Worm (Caenorhabditis elegans) whole organism, L1 larva: ENCODE measurements around the gene ins-37.
A peak's percentile ranks its signal among the peaks of the same experiment; 100 is the strongest.

Experiments used
- alr-1 ChIP-seq: fragments of 200-800 bp; sonication (Bioruptor generic); optimal IDR thresholded peaks from 2 replicates; lab custom pipeline; 2018; ENCODE audit warnings: borderline replicate concordance, mild to moderate bottlenecking, missing genetic modification characterization, missing compliant biosample characterization
- aly-2 ChIP-seq: fragments of 150-350 bp; optimal IDR thresholded peaks from 2 replicates; lab custom pipeline; 2014; ENCODE audit warnings: missing biosample characterization, missing genetic modification characterization
- ceh-63 ChIP-seq: fragments of 200-800 bp; sonication (Bioruptor generic); optimal IDR thresholded peaks from 2 replicates; lab custom pipeline; 2018; ENCODE audit warnings: mild to moderate bottlenecking, missing genetic modification characterization, missing compliant biosample characterization
- ceh-8 ChIP-seq: fragments of 200-800 bp; sonication (Bioruptor generic); optimal IDR thresholded peaks from 2 replicates; lab custom pipeline; 2018; ENCODE audit warnings: mild to moderate bottlenecking, missing genetic modification characterization, moderate library complexity, missing compliant biosample characterization
- ceh-88 ChIP-seq: fragments of 200-800 bp; sonication (Bioruptor generic); IDR thresholded peaks from 2 replicates; pipeline ENCODE4 v1.3.6; 2022; ENCODE audit warnings: missing genetic modification characterization, missing compliant biosample characterization
- dsc-1 ChIP-seq: sonication (generic microtip); optimal IDR thresholded peaks from 2 replicates; lab custom pipeline; 2016; ENCODE audit warnings: mild to moderate bottlenecking, missing genetic modification characterization, missing compliant biosample characterization
- efl-1 ChIP-seq, 4 experiments: fragments of 150-350 bp; optimal IDR thresholded peaks in 3 of 4; peaks in 1 of 4; 1 replicate in 1 of 4; 2 replicates in 3 of 4; lab custom pipeline; 2014; ENCODE audit warnings: missing biosample characterization in 2 of 4, missing genetic modification characterization in 2 of 4, missing genetic modification reagents in 2 of 4
- fkh-4 ChIP-seq: sonication (generic microtip); optimal IDR thresholded peaks from 2 replicates; lab custom pipeline; 2016; ENCODE audit warnings: missing compliant biosample characterization, missing genetic modification characterization, borderline replicate concordance
- lin-13 ChIP-seq: fragments of 150-350 bp; optimal IDR thresholded peaks from 2 replicates; lab custom pipeline; 2014; ENCODE audit warnings: missing biosample characterization, missing genetic modification reagents, missing genetic modification characterization
- lin-14 ChIP-seq: fragments of 200-800 bp; sonication (Bioruptor generic); optimal IDR thresholded peaks from 2 replicates; lab custom pipeline; 2018; ENCODE audit warnings: mild to moderate bottlenecking, missing genetic modification characterization, moderate library complexity, missing compliant biosample characterization
- lin-35 ChIP-seq, 2 experiments: fragments of 150-350 bp; optimal IDR thresholded peaks; 2 replicates each; lab custom pipeline; 2014; ENCODE audit warnings: missing biosample characterization in 2 of 2, missing genetic modification characterization in 2 of 2, missing genetic modification reagents in 2 of 2
- lir-3 ChIP-seq: sonication (generic microtip); optimal IDR thresholded peaks from 2 replicates; lab custom pipeline; 2016; ENCODE audit warnings: mild to moderate bottlenecking, missing genetic modification characterization, moderate library complexity, missing compliant biosample characterization; ENCODE audit not compliant: poor library complexity
- lsy-2 ChIP-seq, 2 experiments: fragments of 150-350 bp; optimal IDR thresholded peaks; 2 replicates each; lab custom pipeline; 2014; ENCODE audit warnings: missing biosample characterization in 2 of 2, missing genetic modification characterization in 2 of 2
- nhr-12 ChIP-seq: sonication (generic microtip); optimal IDR thresholded peaks from 2 replicates; lab custom pipeline; 2017; ENCODE audit warnings: missing biosample characterization, missing genetic modification characterization
- nhr-19 ChIP-seq: fragments of 200-800 bp; sonication (Bioruptor generic); conservative IDR thresholded peaks from 2 replicates; pipeline ENCODE4 v1.3.6; 2022; ENCODE audit warnings: missing genetic modification characterization, missing compliant biosample characterization
- nhr-20 ChIP-seq: sonication (generic microtip); optimal IDR thresholded peaks from 2 replicates; lab custom pipeline; 2016; ENCODE audit warnings: mild to moderate bottlenecking, missing genetic modification characterization, missing compliant biosample characterization
- nhr-28 ChIP-seq: fragments of 150-350 bp; optimal IDR thresholded peaks from 2 replicates; lab custom pipeline; 2014; ENCODE audit warnings: missing biosample characterization, missing genetic modification characterization
- nhr-47 ChIP-seq: sonication (generic microtip); optimal IDR thresholded peaks from 2 replicates; lab custom pipeline; 2016; ENCODE audit warnings: mild to moderate bottlenecking, missing genetic modification characterization, moderate library complexity, missing compliant biosample characterization
- nhr-71 ChIP-seq: sonication (generic microtip); optimal IDR thresholded peaks from 2 replicates; lab custom pipeline; 2016; ENCODE audit warnings: mild to moderate bottlenecking, missing genetic modification characterization, moderate library complexity, missing compliant biosample characterization
- nhr-90 ChIP-seq: sonication (generic microtip); optimal IDR thresholded peaks from 2 replicates; lab custom pipeline; 2016; ENCODE audit warnings: mild to moderate bottlenecking, missing genetic modification characterization, missing compliant biosample characterization; ENCODE audit not compliant: poor library complexity
- pag-3 ChIP-seq: sonication (generic microtip); optimal IDR thresholded peaks from 2 replicates; lab custom pipeline; 2017; ENCODE audit warnings: missing genetic modification characterization, mild to moderate bottlenecking, missing compliant biosample characterization, antibody characterized with exemption, borderline replicate concordance; ENCODE audit not compliant: insufficient read depth
- rnt-1 ChIP-seq: sonication (generic microtip); optimal IDR thresholded peaks from 2 replicates; lab custom pipeline; 2016; ENCODE audit warnings: mild to moderate bottlenecking, missing genetic modification characterization, moderate library complexity, missing compliant biosample characterization
- snpc-4 ChIP-seq: fragments of 150-350 bp; optimal IDR thresholded peaks from 2 replicates; lab custom pipeline; 2014; ENCODE audit warnings: missing biosample characterization, missing genetic modification characterization
- snu-23 ChIP-seq: sonication (generic microtip); optimal IDR thresholded peaks from 2 replicates; lab custom pipeline; 2016; ENCODE audit warnings: missing genetic modification characterization, missing compliant biosample characterization
- tlp-1 ChIP-seq: fragments of 150-350 bp; optimal IDR thresholded peaks from 2 replicates; lab custom pipeline; 2014; ENCODE audit warnings: missing biosample characterization, missing genetic modification characterization
- unc-130 ChIP-seq: fragments of 150-350 bp; optimal IDR thresholded peaks from 2 replicates; lab custom pipeline; 2017; ENCODE audit warnings: missing biosample characterization, missing genetic modification characterization, inconsistent platforms
- unc-30 ChIP-seq: sonication (generic microtip); optimal IDR thresholded peaks from 2 replicates; lab custom pipeline; 2017; ENCODE audit warnings: missing biosample characterization, missing genetic modification characterization
- unc-86 ChIP-seq: sonication (generic microtip); optimal IDR thresholded peaks from 2 replicates; lab custom pipeline; 2016; ENCODE audit warnings: missing genetic modification characterization, missing compliant biosample characterization
- zip-4 ChIP-seq: fragments of 200-800 bp; sonication (Bioruptor generic); optimal IDR thresholded peaks from 2 replicates; lab custom pipeline; 2018; ENCODE audit warnings: mild to moderate bottlenecking, missing genetic modification characterization, moderate library complexity, missing compliant biosample characterization

The ins-37 gene

ce11 chrII:13790701-13791100 lies 45.2 kb downstream of the ins-37 start:
- TF ChIP-seq ceh-8: peak; percentile 11

- TF ChIP-seq rnt-1 (peak; percentile 55), lin-14 (GFP tag; lab: Kevin White, UChicago) (peak; percentile 61), nhr-20 (tag; lab: Kevin White, UChicago) (no peak), nhr-71 (tag; lab: Kevin White, UChicago) (peak; percentile 37), zip-4 (GFP tag; lab: Kevin White, UChicago) (no peak), ceh-88 (GFP tag; lab: Robert Waterston, UW) (no peak), lsy-2 (tag; optimal IDR thresholded peaks at IDR 0.05; lab: Kevin White, UChicago) (peak in 1 of 2 experiments; percentile 2), lin-13 (GFP tag; lab: Kevin White, UChicago) (no peak), unc-86 (tag; lab: Kevin White, UChicago) (no peak), pag-3 (peak; percentile 49), efl-1 (optimal IDR thresholded peaks at IDR 0.05; lab: Kevin White, UChicago) (no peak), efl-1 (GFP tag; optimal IDR thresholded peaks at IDR 0.05 in 1 of 2; lab: Kevin White, UChicago) (peak in 1 of 2 experiments; percentile 2), dsc-1 (tag; lab: Kevin White, UChicago) (peak; percentile 68), nhr-19 (GFP tag; lab: Robert Waterston, UW) (peak; percentile 21; the same call in 1 of the 2 replicates), ceh-63 (GFP tag; lab: Kevin White, UChicago) (no peak), unc-130 (tag; lab: Kevin White, UChicago) (peak; percentile 17), snu-23 (GFP tag; lab: Kevin White, UChicago) (peak; percentile 5), alr-1 (tag; lab: Kevin White, UChicago) (no peak)
Measured at ce11 chrII:13789714-13790113, 46.2 kb downstream of the ins-37 start.

- no peak for TF ChIP-seq nhr-28 (tag; lab: Kevin White, UChicago)
- peak; percentile 22 for TF ChIP-seq nhr-71 (tag; lab: Kevin White, UChicago)
- TF ChIP-seq dsc-1 (tag; lab: Kevin White, UChicago): peak; percentile 94
- TF ChIP-seq nhr-47: no peak
- TF ChIP-seq fkh-4 (tag; lab: Kevin White, UChicago): peak; percentile 54
- TF ChIP-seq lsy-2 (tag; optimal IDR thresholded peaks at IDR 0.05; lab: Kevin White, UChicago): peak in 1 of 2 experiments; percentile 19
- peak; percentile 63 for TF ChIP-seq snpc-4 (tag; lab: Kevin White, UChicago)
- no peak for TF ChIP-seq unc-86 (tag; lab: Kevin White, UChicago)
- peak; percentile 61 for TF ChIP-seq lin-14 (GFP tag; lab: Kevin White, UChicago)
- no peak for TF ChIP-seq tlp-1 (tag; lab: Kevin White, UChicago)
Measured at ce11 chrII:13788813-13789212, 47.1 kb downstream of the ins-37 start.

- no peak for TF ChIP-seq dsc-1 (tag; lab: Kevin White, UChicago)
- no peak for TF ChIP-seq lir-3 (tag; lab: Kevin White, UChicago)
- no peak for TF ChIP-seq nhr-12 (tag; lab: Kevin White, UChicago)
- no peak for TF ChIP-seq nhr-90
- no peak for TF ChIP-seq lin-35 (GFP tag; optimal IDR thresholded peaks at IDR 0.05; lab: Kevin White, UChicago)
- TF ChIP-seq unc-30 (tag; lab: Kevin White, UChicago): no peak
- TF ChIP-seq aly-2: no peak
Measured at ce11 chrII:13786899-13787298, 49.0 kb downstream of the ins-37 start.

- TF ChIP-seq lin-13 (GFP tag; lab: Kevin White, UChicago): no peak
- TF ChIP-seq ceh-8: peak; percentile 63
Measured at ce11 chrII:13785582-13785981, 50.3 kb downstream of the ins-37 start.
